Worm (Caenorhabditis elegans) whole organism, L4 larva: Measurements from ENCODE around the gene Y42G9A.2.

Experiments
- F10B5.3 ChIP-seq: sonication (generic microtip); optimal IDR thresholded peaks from 2 replicates; lab custom pipeline; 2016; ENCODE audit warnings: mild to moderate bottlenecking, missing genetic modification characterization, missing compliant biosample characterization
- T20F7.1 ChIP-seq: fragments of 200-800 bp; sonication (Bioruptor generic); optimal IDR thresholded peaks from 2 replicates; lab custom pipeline; 2018; ENCODE audit warnings: mild to moderate bottlenecking, missing genetic modification characterization, missing compliant biosample characterization
- Y48G9A.11 ChIP-seq: fragments of 200-800 bp; sonication (Bioruptor generic); IDR thresholded peaks from 2 replicates; pipeline ENCODE4 v1.3.6; 2022; ENCODE audit warnings: missing genetic modification reagents, missing genetic modification characterization, missing compliant biosample characterization
- Y5F2A.4 ChIP-seq: fragments of 200-800 bp; sonication (Bioruptor generic); optimal IDR thresholded peaks from 2 replicates; lab custom pipeline; 2018; ENCODE audit warnings: mild to moderate bottlenecking, missing genetic modification characterization, missing compliant biosample characterization
- aha-1 ChIP-seq: fragments of 150-350 bp; peaks from one replicate; lab custom pipeline; 2014; ENCODE audit warnings: missing biosample characterization, missing genetic modification characterization
- attf-4 ChIP-seq: sonication (generic microtip); optimal IDR thresholded peaks from 3 replicates; lab custom pipeline; 2017; ENCODE audit warnings: missing biosample characterization, missing genetic modification characterization
- ceh-20 ChIP-seq: fragments of 200-800 bp; sonication (Bioruptor generic); IDR thresholded peaks from 2 replicates; pipeline ENCODE4 v1.3.6; 2022; ENCODE audit warnings: missing genetic modification reagents, missing genetic modification characterization, missing compliant biosample characterization
- ceh-62 ChIP-seq: sonication (generic microtip); optimal IDR thresholded peaks from 2 replicates; lab custom pipeline; 2017; ENCODE audit warnings: missing biosample characterization, missing genetic modification characterization
- ces-1 ChIP-seq: fragments of 150-350 bp; sonication (generic microtip); optimal IDR thresholded peaks from 4 replicates; lab custom pipeline; 2014; ENCODE audit warnings: missing biosample characterization, missing genetic modification reagents, missing genetic modification characterization
- daf-16 ChIP-seq, 3 experiments: sonication (generic microtip); optimal IDR thresholded peaks; 2 replicates each; lab custom pipeline; 2016 to 2017; ENCODE audit warnings: missing genetic modification characterization in 3 of 3, missing genetic modification reagents in 3 of 3, mild to moderate bottlenecking in 2 of 3, missing compliant biosample characterization in 2 of 3, missing biosample characterization in 1 of 3, moderate library complexity in 1 of 3
- dmd-6 ChIP-seq: fragments of 200-800 bp; sonication (Bioruptor generic); IDR thresholded peaks from 2 replicates; pipeline ENCODE4 v1.3.6; 2022; ENCODE audit warnings: missing genetic modification reagents, missing genetic modification characterization, missing compliant biosample characterization
- dmd-9 ChIP-seq: fragments of 200-800 bp; sonication (Bioruptor generic); IDR thresholded peaks from 2 replicates; pipeline ENCODE4 v1.3.6; 2022; ENCODE audit warnings: missing genetic modification reagents, missing genetic modification characterization, missing compliant biosample characterization
- dpl-1 ChIP-seq: fragments of 150-350 bp; optimal IDR thresholded peaks from 2 replicates; lab custom pipeline; 2014; ENCODE audit warnings: missing biosample characterization, missing genetic modification reagents, missing genetic modification characterization
- dve-1 ChIP-seq: sonication (generic microtip); optimal IDR thresholded peaks from 2 replicates; lab custom pipeline; 2017; ENCODE audit warnings: antibody characterized with exemption, mild to moderate bottlenecking, missing genetic modification characterization, missing compliant biosample characterization; ENCODE audit not compliant: insufficient read depth
- egl-43 ChIP-seq: fragments of 200-800 bp; sonication (Bioruptor generic); IDR thresholded peaks from 2 replicates; pipeline ENCODE4 v1.3.6; 2022; ENCODE audit warnings: missing genetic modification reagents, missing genetic modification characterization, missing compliant biosample characterization
- hlh-11 ChIP-seq: fragments of 200-800 bp; sonication (Bioruptor generic); optimal IDR thresholded peaks from 2 replicates; lab custom pipeline; 2018; ENCODE audit warnings: mild to moderate bottlenecking, missing genetic modification characterization, missing compliant biosample characterization
- hlh-30 ChIP-seq: sonication (generic microtip); optimal IDR thresholded peaks from 2 replicates; lab custom pipeline; 2017; ENCODE audit warnings: antibody characterized with exemption, mild to moderate bottlenecking, missing genetic modification characterization, missing compliant biosample characterization; ENCODE audit not compliant: insufficient read depth
- jun-1 ChIP-seq: fragments of 150-350 bp; optimal IDR thresholded peaks from 2 replicates; lab custom pipeline; 2014; ENCODE audit warnings: missing biosample characterization, missing genetic modification reagents, missing genetic modification characterization
- lin-38 ChIP-seq: fragments of 200-800 bp; sonication (Bioruptor generic); IDR thresholded peaks from 2 replicates; pipeline ENCODE4 v1.3.6; 2022; ENCODE audit warnings: missing genetic modification reagents, missing genetic modification characterization, missing compliant biosample characterization
- lsy-2 ChIP-seq, 2 experiments: fragments of 150-350 bp in 1 of 2; sonication (generic microtip) in 1 of 2; optimal IDR thresholded peaks; 2 replicates each; lab custom pipeline; 2014 to 2017; ENCODE audit warnings: missing biosample characterization in 2 of 2, missing genetic modification characterization in 2 of 2
- madf-9 ChIP-seq: fragments of 200-800 bp; sonication (Bioruptor generic); conservative IDR thresholded peaks from 2 replicates; pipeline ENCODE4 v1.3.6; 2022; ENCODE audit warnings: missing genetic modification reagents, missing genetic modification characterization, missing compliant biosample characterization
- mes-2 ChIP-seq: sonication (generic microtip); optimal IDR thresholded peaks from 2 replicates; lab custom pipeline; 2016; ENCODE audit warnings: missing genotype, mild to moderate bottlenecking, missing genetic modification characterization, missing compliant biosample characterization; ENCODE audit not compliant: poor library complexity, severe bottlenecking
- mxl-3 ChIP-seq: fragments of 200-800 bp; sonication (Bioruptor generic); optimal IDR thresholded peaks from 2 replicates; lab custom pipeline; 2018; ENCODE audit warnings: mild to moderate bottlenecking, missing genetic modification characterization, missing compliant biosample characterization
- nhr-102 ChIP-seq: sonication (generic microtip); optimal IDR thresholded peaks from 2 replicates; lab custom pipeline; 2016; ENCODE audit warnings: mild to moderate bottlenecking, missing genetic modification characterization, moderate library complexity, missing compliant biosample characterization
- nhr-28 ChIP-seq: fragments of 150-350 bp; optimal IDR thresholded peaks from 2 replicates; lab custom pipeline; 2014; ENCODE audit warnings: missing biosample characterization, missing genetic modification characterization
- nhr-48 ChIP-seq: sonication (generic microtip); optimal IDR thresholded peaks from 2 replicates; lab custom pipeline; 2016; ENCODE audit warnings: mild to moderate bottlenecking, missing genetic modification characterization, missing compliant biosample characterization
- nhr-6 ChIP-seq: fragments of 150-350 bp; optimal IDR thresholded peaks from 2 replicates; lab custom pipeline; 2014; ENCODE audit warnings: missing biosample characterization, missing genetic modification characterization
- nhr-76 ChIP-seq: fragments of 150-350 bp; optimal IDR thresholded peaks from 2 replicates; lab custom pipeline; 2014; ENCODE audit warnings: missing biosample characterization, missing genetic modification characterization
- php-3 ChIP-seq: fragments of 200-800 bp; sonication (Bioruptor generic); IDR thresholded peaks from 2 replicates; pipeline ENCODE4 v1.3.6; 2022; ENCODE audit warnings: missing genetic modification reagents, missing genetic modification characterization, missing compliant biosample characterization
- pqm-1 ChIP-seq: sonication (generic microtip); optimal IDR thresholded peaks from 2 replicates; lab custom pipeline; 2017; ENCODE audit warnings: missing biosample characterization, missing genetic modification characterization
- snpc-1.2 ChIP-seq: fragments of 200-800 bp; sonication (Bioruptor generic); IDR thresholded peaks from 2 replicates; pipeline ENCODE4 v1.3.6; 2022; ENCODE audit warnings: missing genetic modification reagents, missing genetic modification characterization, missing compliant biosample characterization
- tag-97 ChIP-seq: fragments of 200-800 bp; sonication (Bioruptor generic); IDR thresholded peaks from 2 replicates; pipeline ENCODE4 v1.3.6; 2022; ENCODE audit warnings: missing genetic modification characterization, missing compliant biosample characterization
- tra-1 ChIP-seq: fragments of 200-800 bp; sonication (Bioruptor generic); IDR thresholded peaks from 2 replicates; pipeline ENCODE4 v1.3.6; 2022; ENCODE audit warnings: missing genetic modification reagents, missing genetic modification characterization, missing compliant biosample characterization
- unc-130 ChIP-seq: sonication (generic microtip); optimal IDR thresholded peaks from 2 replicates; lab custom pipeline; 2016; ENCODE audit warnings: missing genetic modification reagents, missing genetic modification characterization, missing compliant biosample characterization
- unc-62 ChIP-seq, 3 experiments: fragments of 150-350 bp in 1 of 3; sonication (generic microtip); optimal IDR thresholded peaks in 2 of 3; peaks in 1 of 3; 1 replicate in 1 of 3; 2 replicates in 2 of 3; lab custom pipeline; 2014 to 2017; ENCODE audit warnings: missing biosample characterization in 3 of 3, missing genetic modification characterization in 3 of 3, missing genetic modification reagents in 3 of 3, missing genotype in 1 of 3
- vab-7 ChIP-seq: fragments of 200-800 bp; sonication (Bioruptor generic); IDR thresholded peaks from 2 replicates; pipeline ENCODE4 v1.3.6; 2022; ENCODE audit warnings: missing genetic modification reagents, missing genetic modification characterization, missing compliant biosample characterization
- ztf-11 ChIP-seq: fragments of 150-350 bp; optimal IDR thresholded peaks from 2 replicates; lab custom pipeline; 2014; ENCODE audit warnings: missing biosample characterization, missing genetic modification characterization

Gene Y42G9A.2

ce11 chrIII:6144390-6144962, 3.5 kb upstream of the Y42G9A.2 start (continued):
- no peak for TF ChIP-seq Y48G9A.11 (GFP tag; lab: Robert Waterston, UW)
- TF ChIP-seq pqm-1 (tag; lab: Kevin White, UChicago) = no peak
- peak in 1 of 2 experiments; percentile 26 for TF ChIP-seq lsy-2 (tag; optimal IDR thresholded peaks at IDR 0.05; lab: Kevin White, UChicago)
- no peak for TF ChIP-seq lin-38 (GFP tag; lab: Robert Waterston, UW)
- TF ChIP-seq hlh-30 = peak; percentile 80

ce11 chrIII:6145309-6145708, 2.7 kb upstream of the Y42G9A.2 start:
- peak; percentile 54 for TF ChIP-seq hlh-11 (tag; lab: Kevin White, UChicago)
- TF ChIP-seq dmd-6 = peak; percentile 48; the same call in 1 of the 2 replicates
- no peak for TF ChIP-seq ceh-20
- peak in 1 of 2 experiments; percentile 40 for TF ChIP-seq lsy-2 (tag; optimal IDR thresholded peaks at IDR 0.05; lab: Kevin White, UChicago)
- no peak for TF ChIP-seq Y5F2A.4 (GFP tag; lab: Kevin White, UChicago)
- TF ChIP-seq nhr-48 = peak; percentile 23
- TF ChIP-seq unc-130 = no peak
- TF ChIP-seq mxl-3 (GFP tag; lab: Kevin White, UChicago) = peak; percentile 60
- TF ChIP-seq mes-2 (tag; lab: Kevin White, UChicago) = no peak
- peak; percentile 28 for TF ChIP-seq dve-1
- peak; percentile 1 for TF ChIP-seq nhr-28 (tag; lab: Kevin White, UChicago)
- TF ChIP-seq aha-1 (tag; lab: Kevin White, UChicago) = peak; percentile 84

- TF ChIP-seq nhr-6 (tag; lab: Kevin White, UChicago) (no peak), ztf-11 (no peak), php-3 (GFP tag; lab: Robert Waterston, UW) (no peak), dmd-6 (peak; percentile 45; the same call in 1 of the 2 replicates), daf-16 (GFP tag; optimal IDR thresholded peaks at IDR 0.05; lab: Kevin White, UChicago) (no peak), daf-16 (tag; optimal IDR thresholded peaks at IDR 0.05; lab: Kevin White, UChicago) (peak; percentile 30), mxl-3 (GFP tag; lab: Kevin White, UChicago) (peak; percentile 5), hlh-30 (peak; percentile 38), nhr-28 (tag; lab: Kevin White, UChicago) (peak; percentile 53)
Observed at ce11 chrIII:6145896-6146295, 2.1 kb upstream of the Y42G9A.2 start, which contains the start of gene Y42G9A.3. TSS of gene Y42G9A.3 (plus strand) at chrIII:6146258.

DNA sequence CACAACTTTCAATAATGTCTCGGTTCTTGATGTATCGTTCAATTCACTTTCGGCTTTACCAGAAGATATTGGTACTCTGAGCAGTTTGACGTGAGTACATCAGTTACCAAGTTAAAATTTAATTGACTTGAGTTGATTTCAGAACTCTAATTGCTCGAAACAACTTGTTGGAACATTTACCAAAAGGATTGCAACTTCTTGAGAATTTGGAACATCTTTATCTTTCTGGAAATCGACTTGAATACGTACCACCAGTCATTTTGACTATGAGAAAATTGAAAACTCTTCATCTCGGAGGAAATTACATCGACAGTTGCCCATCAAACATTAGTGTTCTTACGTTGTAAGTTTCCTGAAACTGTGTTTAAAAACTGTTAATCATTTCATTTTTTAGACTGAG, 1.2 kb upstream of the Y42G9A.2 start:
- TF ChIP-seq T20F7.1 (GFP tag; lab: Kevin White, UChicago) (no peak), unc-62 (GFP tag; optimal IDR thresholded peaks at IDR 0.05 in 1 of 2; lab: Kevin White, UChicago) (peak in 1 of 2 experiments; percentile 93), unc-62 (tag; optimal IDR thresholded peaks at IDR 0.05; lab: Kevin White, UChicago) (no peak)

DNA sequence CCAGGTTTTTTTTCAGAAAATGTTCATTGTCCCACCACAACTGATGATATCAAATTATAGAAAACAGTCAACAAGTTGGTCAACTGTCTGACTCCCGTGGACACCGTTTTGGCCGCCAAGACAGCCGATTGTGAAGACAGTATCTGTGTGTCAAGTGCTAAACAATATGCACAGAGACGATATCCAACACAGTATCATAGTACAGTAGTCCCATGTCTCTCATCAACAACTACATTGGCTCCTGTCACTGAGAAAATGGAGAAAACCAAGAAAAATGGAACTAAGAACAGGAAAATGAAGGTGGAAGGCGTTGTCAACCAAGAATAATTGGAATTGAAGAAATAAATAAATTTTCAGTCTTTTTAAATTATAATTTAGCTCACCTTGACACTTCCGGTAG, 698 bp downstream of the Y42G9A.2 start:
- no peak for TF ChIP-seq jun-1 (tag; lab: Kevin White, UChicago)
- TF ChIP-seq daf-16 (GFP tag; optimal IDR thresholded peaks at IDR 0.05; lab: Kevin White, UChicago) = no peak
- TF ChIP-seq daf-16 (tag; optimal IDR thresholded peaks at IDR 0.05; lab: Kevin White, UChicago) = peak; percentile 41
- TF ChIP-seq tra-1 (GFP tag; lab: Robert Waterston, UW) = no peak
- TF ChIP-seq tag-97 (GFP tag; lab: Robert Waterston, UW) = no peak
- TF ChIP-seq, all 104 proteins: peak for 1

- TF ChIP-seq ces-1 = no peak
- TF ChIP-seq dmd-9 (GFP tag; lab: Robert Waterston, UW) = no peak
- TF ChIP-seq nhr-76 (tag; lab: Kevin White, UChicago) = no peak
- no peak for TF ChIP-seq vab-7 (GFP tag; lab: Robert Waterston, UW)
- TF ChIP-seq pqm-1 (tag; lab: Kevin White, UChicago) = peak; percentile 26
- peak; percentile 50 for TF ChIP-seq nhr-48
- no peak for TF ChIP-seq F10B5.3 (tag; lab: Kevin White, UChicago)
- peak; percentile 24 for TF ChIP-seq nhr-28 (tag; lab: Kevin White, UChicago)
- TF ChIP-seq Y48G9A.11 (GFP tag; lab: Robert Waterston, UW) = peak; percentile 42; the same call in 1 of the 2 replicates
- no peak for TF ChIP-seq madf-9 (GFP tag; lab: Robert Waterston, UW)
- TF ChIP-seq egl-43 (GFP tag; lab: Robert Waterston, UW) = no peak
- no peak for TF ChIP-seq ztf-11
- no peak for TF ChIP-seq dpl-1 (GFP tag; lab: Kevin White, UChicago)
- TF ChIP-seq ceh-62 (tag; lab: Kevin White, UChicago) = no peak
- TF ChIP-seq snpc-1.2 = no peak
- no peak for TF ChIP-seq attf-4 (tag; lab: Kevin White, UChicago)
- TF ChIP-seq tra-1 (GFP tag; lab: Robert Waterston, UW) = no peak
- TF ChIP-seq nhr-102 (tag; lab: Kevin White, UChicago) = peak; percentile 4
- no peak for TF ChIP-seq daf-16 (GFP tag; optimal IDR thresholded peaks at IDR 0.05; lab: Kevin White, UChicago)
- peak; percentile 92 for TF ChIP-seq daf-16 (tag; optimal IDR thresholded peaks at IDR 0.05; lab: Kevin White, UChicago)
Observed at ce11 chrIII:6149467-6150072, 1.6 kb downstream of the Y42G9A.2 start, which contains the start of the genes wht-7 and Y42G9A.1. TSS of gene wht-7 (minus strand) at chrIII:6149597. TSS of gene Y42G9A.1 (plus strand) at chrIII:6149961.
